Worm (Caenorhabditis elegans) whole organism, L4 larva: ENCODE measurements around the gene K02A2.5.
"Not testable (repeated sequence)": the region's sequence is repeated elsewhere in the genome, so short reads cannot be mapped to it uniquely, and the experiment has no call there.

Source experiments
- Y105C5A.15 ChIP-seq: fragments of 200-800 bp; sonication (Bioruptor generic); IDR thresholded peaks from 2 replicates; pipeline ENCODE4 v1.3.6; 2022; ENCODE audit warnings: missing genetic modification characterization, missing compliant biosample characterization
- aha-1 ChIP-seq: fragments of 150-350 bp; peaks from one replicate; lab custom pipeline; 2014; ENCODE audit warnings: missing biosample characterization, missing genetic modification characterization
- attf-4 ChIP-seq: sonication (generic microtip); optimal IDR thresholded peaks from 3 replicates; lab custom pipeline; 2017; ENCODE audit warnings: missing biosample characterization, missing genetic modification characterization
- ceh-28 ChIP-seq: fragments of 150-350 bp; optimal IDR thresholded peaks from 2 replicates; lab custom pipeline; 2014; ENCODE audit warnings: missing biosample characterization, missing genetic modification reagents, missing genetic modification characterization
- ceh-44 ChIP-seq: fragments of 200-800 bp; sonication (Bioruptor generic); IDR thresholded peaks from 2 replicates; pipeline ENCODE4 v1.3.6; 2022; ENCODE audit warnings: missing genetic modification reagents, missing genetic modification characterization, missing compliant biosample characterization
- ceh-62 ChIP-seq: sonication (generic microtip); optimal IDR thresholded peaks from 2 replicates; lab custom pipeline; 2017; ENCODE audit warnings: missing biosample characterization, missing genetic modification characterization
- ceh-82 ChIP-seq: sonication (generic microtip); optimal IDR thresholded peaks from 2 replicates; lab custom pipeline; 2017; ENCODE audit warnings: missing biosample characterization, missing genetic modification characterization
- daf-16 ChIP-seq, 3 experiments: sonication (generic microtip); optimal IDR thresholded peaks; 2 replicates each; lab custom pipeline; 2016 to 2017; ENCODE audit warnings: missing genetic modification characterization in 3 of 3, missing genetic modification reagents in 3 of 3, mild to moderate bottlenecking in 2 of 3, missing compliant biosample characterization in 2 of 3, missing biosample characterization in 1 of 3, moderate library complexity in 1 of 3
- daf-19 ChIP-seq: fragments of 200-800 bp; sonication (Bioruptor generic); conservative IDR thresholded peaks from 2 replicates; pipeline ENCODE4 v1.3.6; 2022; ENCODE audit warnings: missing genetic modification characterization, missing compliant biosample characterization
- dmd-6 ChIP-seq: fragments of 200-800 bp; sonication (Bioruptor generic); IDR thresholded peaks from 2 replicates; pipeline ENCODE4 v1.3.6; 2022; ENCODE audit warnings: missing genetic modification reagents, missing genetic modification characterization, missing compliant biosample characterization
- dmd-8 ChIP-seq: fragments of 200-800 bp; sonication (Bioruptor generic); IDR thresholded peaks from 2 replicates; pipeline ENCODE4 v1.3.6; 2022; ENCODE audit warnings: missing genetic modification characterization, missing compliant biosample characterization
- dmd-9 ChIP-seq: fragments of 200-800 bp; sonication (Bioruptor generic); IDR thresholded peaks from 2 replicates; pipeline ENCODE4 v1.3.6; 2022; ENCODE audit warnings: missing genetic modification reagents, missing genetic modification characterization, missing compliant biosample characterization
- duxl-1 ChIP-seq: sonication (generic microtip); optimal IDR thresholded peaks from 2 replicates; lab custom pipeline; 2016; ENCODE audit warnings: mild to moderate bottlenecking, missing genetic modification characterization, moderate library complexity, missing compliant biosample characterization; ENCODE audit not compliant: poor library complexity
- dve-1 ChIP-seq: sonication (generic microtip); optimal IDR thresholded peaks from 2 replicates; lab custom pipeline; 2017; ENCODE audit warnings: antibody characterized with exemption, mild to moderate bottlenecking, missing genetic modification characterization, missing compliant biosample characterization; ENCODE audit not compliant: insufficient read depth
- egl-27 ChIP-seq: sonication (generic microtip); optimal IDR thresholded peaks from 3 replicates; lab custom pipeline; 2017; ENCODE audit warnings: missing biosample characterization, missing genetic modification reagents, missing genetic modification characterization
- hif-1 ChIP-seq, 2 experiments: sonication (generic microtip); optimal IDR thresholded peaks; 2 replicates each; lab custom pipeline; 2016 to 2017; ENCODE audit warnings: missing compliant biosample characterization in 2 of 2, missing genetic modification characterization in 2 of 2, missing genetic modification reagents in 2 of 2, missing genotype in 2 of 2, mild to moderate bottlenecking in 1 of 2
- hlh-11 ChIP-seq: fragments of 200-800 bp; sonication (Bioruptor generic); optimal IDR thresholded peaks from 2 replicates; lab custom pipeline; 2018; ENCODE audit warnings: mild to moderate bottlenecking, missing genetic modification characterization, missing compliant biosample characterization
- jun-1 ChIP-seq: fragments of 150-350 bp; optimal IDR thresholded peaks from 2 replicates; lab custom pipeline; 2014; ENCODE audit warnings: missing biosample characterization, missing genetic modification reagents, missing genetic modification characterization
- lim-7 ChIP-seq: fragments of 200-800 bp; sonication (Bioruptor generic); IDR thresholded peaks from 2 replicates; pipeline ENCODE4 v1.3.6; 2022; ENCODE audit warnings: missing genetic modification characterization, missing compliant biosample characterization
- lsy-2 ChIP-seq, 2 experiments: fragments of 150-350 bp in 1 of 2; sonication (generic microtip) in 1 of 2; optimal IDR thresholded peaks; 2 replicates each; lab custom pipeline; 2014 to 2017; ENCODE audit warnings: missing biosample characterization in 2 of 2, missing genetic modification characterization in 2 of 2
- madf-9 ChIP-seq: fragments of 200-800 bp; sonication (Bioruptor generic); conservative IDR thresholded peaks from 2 replicates; pipeline ENCODE4 v1.3.6; 2022; ENCODE audit warnings: missing genetic modification reagents, missing genetic modification characterization, missing compliant biosample characterization
- nhr-28 ChIP-seq: fragments of 150-350 bp; optimal IDR thresholded peaks from 2 replicates; lab custom pipeline; 2014; ENCODE audit warnings: missing biosample characterization, missing genetic modification characterization
- php-3 ChIP-seq: fragments of 200-800 bp; sonication (Bioruptor generic); IDR thresholded peaks from 2 replicates; pipeline ENCODE4 v1.3.6; 2022; ENCODE audit warnings: missing genetic modification reagents, missing genetic modification characterization, missing compliant biosample characterization
- set-16 ChIP-seq: fragments of 200-800 bp; sonication (Bioruptor generic); IDR thresholded peaks from 2 replicates; pipeline ENCODE4 v1.3.6; 2022; ENCODE audit warnings: missing genetic modification reagents, missing genetic modification characterization, missing compliant biosample characterization
- snpc-1.2 ChIP-seq: fragments of 200-800 bp; sonication (Bioruptor generic); IDR thresholded peaks from 2 replicates; pipeline ENCODE4 v1.3.6; 2022; ENCODE audit warnings: missing genetic modification reagents, missing genetic modification characterization, missing compliant biosample characterization
- tag-97 ChIP-seq: fragments of 200-800 bp; sonication (Bioruptor generic); IDR thresholded peaks from 2 replicates; pipeline ENCODE4 v1.3.6; 2022; ENCODE audit warnings: missing genetic modification characterization, missing compliant biosample characterization
- unc-130 ChIP-seq: sonication (generic microtip); optimal IDR thresholded peaks from 2 replicates; lab custom pipeline; 2016; ENCODE audit warnings: missing genetic modification reagents, missing genetic modification characterization, missing compliant biosample characterization
- unc-39 ChIP-seq: sonication (generic microtip); optimal IDR thresholded peaks from 2 replicates; lab custom pipeline; 2017; ENCODE audit warnings: missing biosample characterization, missing genetic modification characterization
- unc-62 ChIP-seq, 3 experiments: fragments of 150-350 bp in 1 of 3; sonication (generic microtip); optimal IDR thresholded peaks in 2 of 3; peaks in 1 of 3; 1 replicate in 1 of 3; 2 replicates in 2 of 3; lab custom pipeline; 2014 to 2017; ENCODE audit warnings: missing biosample characterization in 3 of 3, missing genetic modification characterization in 3 of 3, missing genetic modification reagents in 3 of 3, missing genotype in 1 of 3
- vab-7 ChIP-seq: fragments of 200-800 bp; sonication (Bioruptor generic); IDR thresholded peaks from 2 replicates; pipeline ENCODE4 v1.3.6; 2022; ENCODE audit warnings: missing genetic modification reagents, missing genetic modification characterization, missing compliant biosample characterization
- zfp-2 ChIP-seq: sonication (generic microtip); optimal IDR thresholded peaks from 2 replicates; lab custom pipeline; 2016; ENCODE audit warnings: mild to moderate bottlenecking, missing genetic modification characterization, missing compliant biosample characterization
- ztf-11 ChIP-seq: fragments of 150-350 bp; optimal IDR thresholded peaks from 2 replicates; lab custom pipeline; 2014; ENCODE audit warnings: missing biosample characterization, missing genetic modification characterization

Gene K02A2.5

DNA sequence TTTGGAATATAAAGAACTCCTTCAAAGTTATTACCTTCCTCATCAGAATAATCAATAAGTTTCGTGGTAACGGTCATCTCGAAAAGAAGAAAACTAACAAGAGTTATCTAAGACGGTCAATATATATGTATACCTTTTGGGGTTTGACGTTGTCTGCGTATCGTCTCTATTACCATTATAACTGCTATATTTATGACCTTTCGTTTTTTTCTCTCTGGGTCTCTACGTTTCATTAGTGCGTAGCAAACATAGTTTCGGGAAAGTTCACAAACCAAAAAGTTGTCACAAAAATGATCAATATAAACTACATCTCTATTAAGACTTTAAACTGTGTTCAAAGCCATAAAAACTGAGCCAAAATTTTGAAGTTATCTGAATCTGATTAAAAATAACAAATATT, 45.4 kb upstream of the K02A2.5 start, which contains the start of gene D1022.4 (continued):
- TF ChIP-seq lsy-2 (tag; optimal IDR thresholded peaks at IDR 0.05; lab: Kevin White, UChicago): peak in 1 of 2 experiments; percentile 32
- TF ChIP-seq set-16 (GFP tag; lab: Robert Waterston, UW): no peak
- no peak for TF ChIP-seq attf-4
- TF ChIP-seq daf-16 (GFP tag; optimal IDR thresholded peaks at IDR 0.05; lab: Kevin White, UChicago): no peak
- peak; percentile 67 for TF ChIP-seq daf-16 (tag; optimal IDR thresholded peaks at IDR 0.05; lab: Kevin White, UChicago)
- TF ChIP-seq hlh-11 (tag; lab: Kevin White, UChicago): peak; percentile 9
- TF ChIP-seq unc-130: no peak
- no peak for TF ChIP-seq daf-19
- no peak for TF ChIP-seq aha-1
- TF ChIP-seq dmd-6 (GFP tag; lab: Robert Waterston, UW): peak; percentile 58; the same call in 1 of the 2 replicates
- TF ChIP-seq zfp-2 (tag; lab: Kevin White, UChicago): no peak
- no peak for TF ChIP-seq ceh-62 (tag; lab: Kevin White, UChicago)
- no peak for TF ChIP-seq ceh-28 (tag; lab: Kevin White, UChicago)

DNA sequence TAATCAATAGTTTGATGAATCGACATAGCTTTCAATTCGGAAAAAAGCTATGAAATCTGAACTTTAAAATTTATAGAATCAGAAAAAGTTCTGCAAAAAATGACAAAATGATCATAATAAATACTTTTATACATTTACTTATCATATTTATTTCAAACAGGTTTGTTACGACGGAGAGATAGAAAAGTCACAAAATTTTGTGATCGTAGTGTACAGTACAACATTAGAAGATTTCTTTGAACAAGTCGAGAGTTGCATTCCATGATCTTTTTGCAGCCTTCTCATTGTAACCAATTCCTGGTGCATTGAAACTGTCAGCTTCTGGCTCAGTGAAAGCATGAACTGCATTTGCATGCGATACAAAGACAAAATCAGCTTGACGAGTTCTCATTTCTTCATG, 44.4 kb upstream of the K02A2.5 start, which contains the start of gene D1022.3:
D1022.3 (minus strand) TSS at position 101 of the 400 bp plus-strand sequence.
- TF ChIP-seq jun-1 (tag; lab: Kevin White, UChicago): no peak
- peak; percentile 58 for TF ChIP-seq nhr-28 (tag; lab: Kevin White, UChicago)
- no peak for TF ChIP-seq ztf-11 (tag; lab: Kevin White, UChicago)
- TF ChIP-seq ceh-44 (GFP tag; lab: Robert Waterston, UW): no peak
- peak in 1 of 2 experiments; percentile 29 for TF ChIP-seq unc-62 (GFP tag; optimal IDR thresholded peaks at IDR 0.05 in 1 of 2; lab: Kevin White, UChicago)
- TF ChIP-seq unc-62 (tag; optimal IDR thresholded peaks at IDR 0.05; lab: Kevin White, UChicago): no peak
- TF ChIP-seq snpc-1.2 (GFP tag; lab: Robert Waterston, UW): no peak
- TF ChIP-seq, all 104 proteins: peak for 2

DNA sequence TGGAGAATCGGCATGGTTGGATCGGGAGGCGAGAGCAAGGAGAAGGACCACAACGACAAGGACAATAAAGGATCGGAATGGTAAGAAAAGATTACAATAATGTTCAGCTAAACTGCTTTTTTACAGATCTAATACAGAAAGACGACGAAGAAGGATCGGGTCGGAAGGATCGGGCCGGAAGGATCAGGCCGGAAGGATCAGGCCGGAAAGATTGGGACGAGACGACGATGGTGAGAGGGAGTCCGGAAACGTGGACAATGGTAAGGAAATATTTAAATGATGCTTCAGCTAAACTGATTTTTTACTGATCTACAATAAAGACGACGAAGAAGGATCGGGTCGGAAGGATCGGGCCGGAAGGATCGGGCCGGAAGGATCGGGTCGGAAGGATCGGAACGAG, 34.9 kb upstream of the K02A2.5 start:
- TF ChIP-seq set-16 (GFP tag; lab: Robert Waterston, UW): peak; percentile 74
- TF ChIP-seq dmd-8 (GFP tag; lab: Robert Waterston, UW): peak; percentile 62; the same call in 1 of the 2 replicates
- TF ChIP-seq Y105C5A.15: 0 out of 2 replicates have a peak, but pooled peaks have one; percentile 53

DNA sequence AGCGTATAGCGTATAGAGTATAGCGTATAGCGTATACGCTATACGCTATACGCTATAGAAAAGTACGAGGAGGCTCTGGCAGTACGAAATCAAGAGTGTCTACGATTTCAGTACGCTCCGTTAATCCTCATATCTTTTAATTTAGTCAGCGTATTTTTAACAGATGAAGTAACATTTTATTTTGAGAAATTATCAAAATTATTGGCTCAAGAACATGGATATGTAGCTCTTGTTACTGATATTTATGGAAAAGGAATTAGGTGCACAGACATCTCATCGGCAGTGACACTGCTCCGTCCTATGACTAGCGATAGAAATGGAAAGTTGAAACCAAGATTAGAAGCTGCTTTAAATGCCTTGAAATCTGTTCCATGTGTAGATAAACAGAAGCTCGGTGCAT, 23.1 kb upstream of the K02A2.5 start, which contains the start of gene K02A2.1:
K02A2.1 (plus strand) TSS at position 301 of the 400 bp plus-strand sequence.
- TF ChIP-seq daf-16 (GFP tag; optimal IDR thresholded peaks at IDR 0.05; lab: Kevin White, UChicago); daf-16 (tag; optimal IDR thresholded peaks at IDR 0.05; lab: Kevin White, UChicago); hif-1 (tag; optimal IDR thresholded peaks at IDR 0.05; lab: Kevin White, UChicago); dmd-9 (GFP tag; lab: Robert Waterston, UW): not testable (repeated sequence)

DNA sequence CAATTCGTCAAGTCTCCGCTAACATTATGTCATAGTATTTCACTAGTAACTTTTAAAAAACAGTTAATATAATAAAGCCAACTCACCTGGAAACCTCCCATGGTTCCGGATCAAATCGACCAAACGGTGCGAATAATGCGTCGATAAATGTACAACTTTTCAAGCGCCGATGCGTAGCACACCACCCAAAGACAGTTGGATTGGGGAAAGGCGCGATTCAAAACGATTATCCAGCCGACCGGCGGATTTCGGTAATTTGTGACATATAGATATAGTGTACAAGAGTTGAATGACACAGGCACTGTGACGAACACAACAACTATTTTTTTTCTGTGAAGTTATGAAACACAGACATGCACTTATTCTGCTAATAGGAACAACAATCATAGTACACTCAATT, 22.4 kb upstream of the K02A2.5 start, which contains the start of gene kcc-3:
kcc-3 (minus strand) TSS at position 101 of the 400 bp plus-strand sequence.
- TF ChIP-seq php-3 (GFP tag; lab: Robert Waterston, UW) (no peak), ceh-82 (no peak), tag-97 (GFP tag; lab: Robert Waterston, UW) (no peak), egl-27 (tag; lab: Kevin White, UChicago) (no peak), dve-1 (tag; lab: Kevin White, UChicago) (no peak), unc-130 (no peak), madf-9 (GFP tag; lab: Robert Waterston, UW) (no peak), hlh-11 (tag; lab: Kevin White, UChicago) (no peak), zfp-2 (tag; lab: Kevin White, UChicago) (no peak), lim-7 (GFP tag; lab: Robert Waterston, UW) (no peak), duxl-1 (no peak), unc-39 (no peak), vab-7 (GFP tag; lab: Robert Waterston, UW) (no peak)
